Fruit fly (Drosophila melanogaster) whole organism, embryonic: ENCODE measurements around the gene CG43886.

ENCODE experiments used
- Blimp-1 ChIP-seq: fragments of 200-800 bp; sonication (Bioruptor generic); optimal IDR thresholded peaks from 3 replicates; lab custom pipeline; 2018; ENCODE audit warnings: missing biosample characterization, missing genetic modification characterization, mild to moderate bottlenecking, moderate library complexity, missing genetic modification reagents
- C15 ChIP-seq: fragments of 200-800 bp; sonication (Bioruptor generic); IDR thresholded peaks from 3 replicates; pipeline ENCODE4 v1.3.6; 2022; ENCODE audit warnings: missing biosample characterization, missing genetic modification characterization
- CG10366 ChIP-seq: fragments of 200-800 bp; sonication (Bioruptor generic); IDR thresholded peaks from 2 replicates; pipeline ENCODE4 v1.3.6; 2022; ENCODE audit warnings: missing biosample characterization, missing genetic modification characterization
- CG11093 ChIP-seq: fragments of 200-800 bp; sonication (Bioruptor generic); IDR thresholded peaks from 3 replicates; pipeline ENCODE4 v1.3.6; 2022; ENCODE audit warnings: missing biosample characterization, missing genetic modification characterization
- CG11398 ChIP-seq: fragments of 200-800 bp; sonication (Bioruptor generic); optimal IDR thresholded peaks from 2 replicates; lab custom pipeline; 2016; ENCODE audit warnings: missing biosample characterization, missing genetic modification characterization
- CG12071 ChIP-seq: fragments of 200-800 bp; sonication (Bioruptor generic); optimal IDR thresholded peaks from 3 replicates; lab custom pipeline; 2018; ENCODE audit warnings: missing biosample characterization, mild to moderate bottlenecking, missing genetic modification characterization
- CG12659 ChIP-seq: fragments of 200-800 bp; sonication (Bioruptor generic); optimal IDR thresholded peaks from 3 replicates; lab custom pipeline; 2017; ENCODE audit warnings: mild to moderate bottlenecking, missing biosample characterization, missing genetic modification reagents, missing genetic modification characterization
- CG12942 ChIP-seq: fragments of 200-800 bp; sonication (Bioruptor generic); optimal IDR thresholded peaks from 3 replicates; lab custom pipeline; 2016; ENCODE audit warnings: missing biosample characterization, missing genetic modification characterization
- CG15601 ChIP-seq: fragments of 200-800 bp; sonication (Bioruptor generic); optimal IDR thresholded peaks from 3 replicates; lab custom pipeline; 2019; ENCODE audit warnings: missing biosample characterization, mild to moderate bottlenecking, missing genetic modification characterization, moderate library complexity
- CG1602 ChIP-seq: fragments of 200-800 bp; sonication (Bioruptor generic); optimal IDR thresholded peaks from 3 replicates; lab custom pipeline; 2016; ENCODE audit warnings: missing biosample characterization, missing genetic modification characterization
- CG16863 ChIP-seq: fragments of 200-800 bp; sonication (Bioruptor generic); optimal IDR thresholded peaks from 3 replicates; lab custom pipeline; 2016; ENCODE audit warnings: missing biosample characterization, missing genetic modification characterization
- CG17186 ChIP-seq: fragments of 200-800 bp; sonication (Bioruptor generic); optimal IDR thresholded peaks from 3 replicates; lab custom pipeline; 2017; ENCODE audit warnings: missing biosample characterization, missing genetic modification reagents, missing genetic modification characterization
- CG17568 ChIP-seq: fragments of 200-800 bp; sonication (Bioruptor generic); optimal IDR thresholded peaks from 2 replicates; lab custom pipeline; 2018; ENCODE audit warnings: missing biosample characterization, mild to moderate bottlenecking, missing genetic modification characterization, moderate library complexity
- CG17802 ChIP-seq: fragments of 200-800 bp; sonication (Bioruptor generic); optimal IDR thresholded peaks from 2 replicates; lab custom pipeline; 2018; ENCODE audit warnings: missing biosample characterization, mild to moderate bottlenecking, missing genetic modification characterization, moderate library complexity
- CG2120 ChIP-seq: fragments of 200-800 bp; sonication (Bioruptor generic); optimal IDR thresholded peaks from 3 replicates; lab custom pipeline; 2016; ENCODE audit warnings: missing biosample characterization, missing genetic modification characterization
- CG31365 ChIP-seq: fragments of 200-800 bp; sonication (Bioruptor generic); optimal IDR thresholded peaks from 2 replicates; lab custom pipeline; 2018; ENCODE audit warnings: missing biosample characterization, mild to moderate bottlenecking, missing genetic modification characterization
- CG42726 ChIP-seq: fragments of 200-800 bp; sonication (Bioruptor generic); IDR thresholded peaks from 2 replicates; pipeline ENCODE4 v1.3.6; 2022; ENCODE audit warnings: missing biosample characterization, missing genetic modification characterization; ENCODE audit not compliant: partially characterized antibody
- CG6854 ChIP-seq: fragments of 200-800 bp; sonication (Bioruptor generic); optimal IDR thresholded peaks from 3 replicates; lab custom pipeline; 2017; ENCODE audit warnings: missing biosample characterization, mild to moderate bottlenecking, missing genetic modification characterization
- CG7786 ChIP-seq: fragments of 200-800 bp; sonication (Bioruptor generic); optimal IDR thresholded peaks from 2 replicates; lab custom pipeline; 2016; ENCODE audit warnings: missing biosample characterization, missing genetic modification characterization
- CG9727 ChIP-seq: fragments of 200-800 bp; sonication (Bioruptor generic); optimal IDR thresholded peaks from 3 replicates; lab custom pipeline; 2017; ENCODE audit warnings: missing biosample characterization, mild to moderate bottlenecking, missing genetic modification characterization
- CG9797 ChIP-seq: fragments of 200-800 bp; sonication (Bioruptor generic); optimal IDR thresholded peaks from 3 replicates; lab custom pipeline; 2018; ENCODE audit warnings: missing biosample characterization, mild to moderate bottlenecking, missing genetic modification characterization
- Camta ChIP-seq: fragments of 200-800 bp; sonication (Bioruptor generic); optimal IDR thresholded peaks from 2 replicates; lab custom pipeline; 2016; ENCODE audit warnings: missing biosample characterization, missing genetic modification characterization
- Doc3 ChIP-seq: fragments of 200-800 bp; sonication (Bioruptor generic); IDR thresholded peaks from 3 replicates; pipeline ENCODE4 v1.3.6; 2022; ENCODE audit warnings: missing biosample characterization, missing genetic modification characterization; ENCODE audit not compliant: partially characterized antibody
- HLH54F ChIP-seq: fragments of 200-800 bp; sonication (Bioruptor generic); optimal IDR thresholded peaks from 3 replicates; lab custom pipeline; 2016; ENCODE audit warnings: missing biosample characterization, missing genetic modification characterization
- Hmx ChIP-seq: fragments of 200-800 bp; sonication (Bioruptor generic); optimal IDR thresholded peaks from 2 replicates; lab custom pipeline; 2016; ENCODE audit warnings: missing biosample characterization, missing genetic modification characterization
- Hr39 ChIP-seq: fragments of >200 bp; optimal IDR thresholded peaks from 2 replicates; lab custom pipeline; 2017
- Jarid2 ChIP-seq: fragments of 200-800 bp; sonication (Bioruptor generic); optimal IDR thresholded peaks from 3 replicates; lab custom pipeline; 2017; ENCODE audit warnings: mild to moderate bottlenecking, missing biosample characterization, missing genetic modification reagents, missing genetic modification characterization
- MESR4 ChIP-seq: fragments of 200-800 bp; sonication (Bioruptor generic); optimal IDR thresholded peaks from 2 replicates; lab custom pipeline; 2018; ENCODE audit warnings: missing biosample characterization, mild to moderate bottlenecking, missing genetic modification characterization, moderate library complexity
- Spps ChIP-seq: fragments of 200-800 bp; sonication (Bioruptor generic); optimal IDR thresholded peaks from 2 replicates; lab custom pipeline; 2018; ENCODE audit warnings: missing biosample characterization, mild to moderate bottlenecking, missing genetic modification characterization
- Xrp1 ChIP-seq: fragments of 200-800 bp; sonication (Bioruptor generic); IDR thresholded peaks from 2 replicates; pipeline ENCODE4 v1.3.6; 2022; ENCODE audit warnings: missing biosample characterization, missing genetic modification characterization
- ase ChIP-seq: fragments of 200-800 bp; sonication (Bioruptor generic); IDR thresholded peaks from 3 replicates; pipeline ENCODE4 v1.3.6; 2022; ENCODE audit warnings: missing biosample characterization, missing genetic modification characterization
- az2 ChIP-seq: fragments of 200-800 bp; sonication (Bioruptor generic); optimal IDR thresholded peaks from 3 replicates; lab custom pipeline; 2016; ENCODE audit warnings: missing biosample characterization, missing genetic modification characterization
- btn ChIP-seq: fragments of 200-800 bp; sonication (Bioruptor generic); optimal IDR thresholded peaks from 2 replicates; lab custom pipeline; 2016; ENCODE audit warnings: missing biosample characterization, missing genetic modification characterization
- chinmo ChIP-seq: fragments of 200-800 bp; sonication (Bioruptor generic); IDR thresholded peaks from 4 replicates; pipeline ENCODE4 v1.3.6; 2022; ENCODE audit warnings: missing biosample characterization, missing genetic modification characterization; ENCODE audit not compliant: partially characterized antibody
- chm ChIP-seq: fragments of 200-800 bp; sonication (Bioruptor generic); IDR thresholded peaks from 2 replicates; pipeline ENCODE4 v1.3.6; 2022; ENCODE audit warnings: missing biosample characterization, missing genetic modification characterization
- crol ChIP-seq: fragments of 200-800 bp; sonication (Bioruptor generic); IDR thresholded peaks from 2 replicates; pipeline ENCODE4 v1.3.6; 2022; ENCODE audit warnings: missing biosample characterization, missing genetic modification characterization
- ems ChIP-seq: fragments of 200-800 bp; sonication (Bioruptor generic); optimal IDR thresholded peaks from 3 replicates; lab custom pipeline; 2016; ENCODE audit warnings: missing biosample characterization, missing genetic modification characterization
- fd96Cb ChIP-seq: fragments of 200-800 bp; sonication (Bioruptor generic); optimal IDR thresholded peaks from 2 replicates; lab custom pipeline; 2018; ENCODE audit warnings: missing biosample characterization, mild to moderate bottlenecking, missing genetic modification characterization, moderate library complexity
- hbn ChIP-seq: fragments of 200-800 bp; sonication (Bioruptor generic); IDR thresholded peaks from 2 replicates; pipeline ENCODE4 v1.3.6; 2022; ENCODE audit warnings: missing biosample characterization, missing genetic modification characterization; ENCODE audit not compliant: partially characterized antibody
- ken ChIP-seq: fragments of 200-800 bp; sonication (Bioruptor generic); IDR thresholded peaks from 3 replicates; pipeline ENCODE4 v1.3.6; 2022; ENCODE audit warnings: missing biosample characterization, missing genetic modification characterization
- lab ChIP-seq: fragments of 200-800 bp; sonication (Bioruptor generic); optimal IDR thresholded peaks from 3 replicates; lab custom pipeline; 2017; ENCODE audit warnings: missing biosample characterization, missing genetic modification characterization, mild to moderate bottlenecking, moderate library complexity, missing genetic modification reagents
- lbe ChIP-seq: fragments of 200-800 bp; sonication (Bioruptor generic); optimal IDR thresholded peaks from 2 replicates; lab custom pipeline; 2016; ENCODE audit warnings: missing biosample characterization, mild to moderate bottlenecking, missing genetic modification characterization
- lilli ChIP-seq: fragments of 200-800 bp; sonication (Bioruptor generic); optimal IDR thresholded peaks from 3 replicates; lab custom pipeline; 2016; ENCODE audit warnings: missing biosample characterization, missing genetic modification characterization
- lola ChIP-seq, 3 experiments: fragments of >200 bp in 2 of 3; fragments of 200-800 bp in 1 of 3; sonication (Bioruptor generic) in 1 of 3; optimal IDR thresholded peaks; 2 replicates each; lab custom pipeline; 2017 to 2019; ENCODE audit warnings: missing biosample characterization in 3 of 3, missing genetic modification characterization in 3 of 3, mild to moderate bottlenecking in 1 of 3, moderate library complexity in 1 of 3
- luna ChIP-seq: fragments of 200-800 bp; sonication (Bioruptor generic); optimal IDR thresholded peaks from 2 replicates; lab custom pipeline; 2016; ENCODE audit warnings: missing biosample characterization, missing genetic modification characterization
- sens-2 ChIP-seq: fragments of 200-800 bp; sonication (Bioruptor generic); IDR thresholded peaks from 2 replicates; pipeline ENCODE4 v1.3.6; 2022; ENCODE audit warnings: missing biosample characterization, missing genetic modification characterization
- sisA ChIP-seq: fragments of 200-800 bp; sonication (Bioruptor generic); IDR thresholded peaks from 2 replicates; pipeline ENCODE4 v1.3.6; 2022; ENCODE audit warnings: missing biosample characterization, missing genetic modification characterization
- sqz ChIP-seq: fragments of 200-800 bp; sonication (Bioruptor generic); optimal IDR thresholded peaks from 3 replicates; lab custom pipeline; 2018; ENCODE audit warnings: missing biosample characterization, mild to moderate bottlenecking, missing genetic modification characterization
- usp ChIP-seq: fragments of >200 bp; optimal IDR thresholded peaks from 2 replicates; lab custom pipeline; 2017; ENCODE audit warnings: missing biosample characterization, missing genetic modification characterization
- wdn ChIP-seq: fragments of 200-800 bp; sonication (Bioruptor generic); IDR thresholded peaks from 2 replicates; pipeline ENCODE4 v1.3.6; 2022; ENCODE audit warnings: missing biosample characterization, missing genetic modification characterization
- yki ChIP-seq: fragments of >200 bp; optimal IDR thresholded peaks from 3 replicates; lab custom pipeline; 2018

Gene CG43886

dm6 chr3L:8127712-8128210, 31.8 kb downstream of the CG43886 start, which contains the start of the genes Cds and Uba2 (continued):
- TF ChIP-seq CG12659 (GFP tag; lab: Kevin White, UChicago) (peak; percentile 97), CG31365 (tag; lab: Kevin White, UChicago) (peak; percentile 38), btn (GFP tag; lab: Kevin White, UChicago) (peak; percentile 11), chinmo (GFP tag; lab: Robert Waterston, UW) (no peak), crol (peak; percentile 57), luna (GFP tag; lab: Kevin White, UChicago) (peak; percentile 63), lola (GFP tag; optimal IDR thresholded peaks at IDR 0.05; lab: Kevin White, UChicago) (peak in 1 of 3 experiments; percentile 88), sisA (GFP tag; lab: Robert Waterston, UW) (peak; percentile 90), MESR4 (GFP tag; lab: Kevin White, UChicago) (peak; percentile 95), az2 (GFP tag; lab: Kevin White, UChicago) (peak; percentile 92), yki (lab: Kevin White, UChicago) (no peak), ase (peak; percentile 85), lilli (GFP tag; lab: Kevin White, UChicago) (peak; percentile 94), CG7786 (GFP tag; lab: Kevin White, UChicago) (peak; percentile 66), CG16863 (peak; percentile 75), Xrp1 (GFP tag; lab: Robert Waterston, UW) (peak; percentile 90), CG11093 (GFP tag; lab: Robert Waterston, UW) (peak; percentile 84), chm (GFP tag; lab: Robert Waterston, UW) (peak; percentile 77), CG10366 (peak; percentile 85), CG9797 (GFP tag; lab: Kevin White, UChicago) (peak; percentile 94), hbn (GFP tag; lab: Robert Waterston, UW) (no peak), lbe (GFP tag; lab: Kevin White, UChicago) (peak; percentile 91), CG17186 (peak; percentile 79), CG15601 (tag; lab: Kevin White, UChicago) (peak; percentile 89), sqz (GFP tag; lab: Kevin White, UChicago) (no peak), Spps (tag; lab: Kevin White, UChicago) (peak; percentile 71), C15 (GFP tag; lab: Robert Waterston, UW) (peak; percentile 86), ems (peak; percentile 84), CG12942 (peak; percentile 94), fd96Cb (tag; lab: Kevin White, UChicago) (peak; percentile 87), usp (GFP tag; lab: Kevin White, UChicago) (no peak), Hmx (GFP tag; lab: Kevin White, UChicago) (peak; percentile 0), Camta (GFP tag; lab: Kevin White, UChicago) (peak; percentile 64), CG42726 (GFP tag; lab: Robert Waterston, UW) (no peak), Blimp-1 (peak; percentile 87), sens-2 (GFP tag; lab: Robert Waterston, UW) (peak; percentile 59; the same call in 1 of the 2 replicates), CG12071 (GFP tag; lab: Kevin White, UChicago) (no peak), HLH54F (GFP tag; lab: Kevin White, UChicago) (peak; percentile 88), CG17568 (no peak), Doc3 (GFP tag; lab: Robert Waterston, UW) (peak; percentile 35; the same call in 1 of the 3 replicates), Hr39 (lab: Kevin White, UChicago) (no peak), CG11398 (peak; percentile 77), wdn (GFP tag; lab: Robert Waterston, UW) (peak; percentile 87), ken (GFP tag; lab: Robert Waterston, UW) (peak; percentile 90), CG17802 (tag; lab: Kevin White, UChicago) (peak; percentile 51), CG2120 (GFP tag; lab: Kevin White, UChicago) (peak; percentile 95), lab (GFP tag; lab: Kevin White, UChicago) (peak; percentile 97), CG9727 (GFP tag; lab: Kevin White, UChicago) (peak; percentile 91), CG1602 (GFP tag; lab: Kevin White, UChicago) (peak; percentile 90), Jarid2 (GFP tag; lab: Kevin White, UChicago) (no peak), CG6854 (GFP tag; lab: Kevin White, UChicago) (peak; percentile 64)
